Worm (Caenorhabditis elegans): ENCODE measurements around the gene tyr-2.
A peak's percentile ranks its signal among the peaks of the same experiment; 100 is the strongest.

tyr-2 gene

ce11 chrIII:13765782-13766181 is 21.8 kb downstream of the tyr-2 start:
- TF ChIP-seq ceh-88 (GFP tag; IDR thresholded peaks at IDR 0.05), result no peak
- no peak for TF ChIP-seq egl-27 (tag; optimal IDR thresholded peaks at IDR 0.05)
- no peak for TF ChIP-seq nhr-20 (tag; optimal IDR thresholded peaks at IDR 0.05)
- no peak for TF ChIP-seq skn-1 (tag; optimal IDR thresholded peaks at IDR 0.05)

- TF ChIP-seq pag-3 (tag; optimal IDR thresholded peaks at IDR 0.05; ENCODE audit: borderline replicate concordance, insufficient read depth), result no peak
- no peak for TF ChIP-seq tlp-1 (tag; optimal IDR thresholded peaks at IDR 0.05)
- no peak for TF ChIP-seq sup-37 (GFP tag; optimal IDR thresholded peaks at IDR 0.05)
- no peak for TF ChIP-seq unc-86 (tag; optimal IDR thresholded peaks at IDR 0.05)
- TF ChIP-seq rnt-1 (tag; optimal IDR thresholded peaks at IDR 0.05), result peak; percentile 13
- TF ChIP-seq ztf-11 (tag; optimal IDR thresholded peaks at IDR 0.05), result no peak
- peak; percentile 39 for TF ChIP-seq lin-13 (GFP tag; optimal IDR thresholded peaks at IDR 0.05)
- TF ChIP-seq C04F5.9 (tag; optimal IDR thresholded peaks at IDR 0.05), result no peak
- TF ChIP-seq C34B4.2 (tag; optimal IDR thresholded peaks at IDR 0.05), result no peak
- no peak for TF ChIP-seq unc-98 (GFP tag; IDR thresholded peaks at IDR 0.05)
- no peak for TF ChIP-seq lin-39 (tag; optimal IDR thresholded peaks at IDR 0.05)
- TF ChIP-seq elt-2 (tag; optimal IDR thresholded peaks at IDR 0.05), result peak; percentile 83
- TF ChIP-seq ztf-4 (tag; optimal IDR thresholded peaks at IDR 0.05), result no peak
- no peak for TF ChIP-seq nhr-28 (tag; optimal IDR thresholded peaks at IDR 0.05)
- no peak for TF ChIP-seq aly-2 (tag; optimal IDR thresholded peaks at IDR 0.05)
- TF ChIP-seq F16B12.6 (tag; optimal IDR thresholded peaks at IDR 0.05), result no peak
- TF ChIP-seq ceh-90 (tag; optimal IDR thresholded peaks at IDR 0.05), result no peak
- peak in 1 of 2 experiments; percentile 8 for TF ChIP-seq efl-1 (optimal IDR thresholded peaks at IDR 0.05)
- TF ChIP-seq efl-1 (GFP tag; optimal IDR thresholded peaks at IDR 0.05 in 1 of 2), result peak in 1 of 2 experiments; percentile 92
- no peak for TF ChIP-seq egl-27 (tag; optimal IDR thresholded peaks at IDR 0.05)
- TF ChIP-seq C16A3.4 (tag; optimal IDR thresholded peaks at IDR 0.05), result no peak
- no peak for TF ChIP-seq zag-1 (tag; optimal IDR thresholded peaks at IDR 0.05)
- no peak for TF ChIP-seq xbp-1 (tag; optimal IDR thresholded peaks at IDR 0.05)
- no peak for TF ChIP-seq sox-4 (tag; optimal IDR thresholded peaks at IDR 0.05)
- peak in 3 of 6 experiments; percentile 52 to 70 (median 67) for TF ChIP-seq elt-3 (tag; optimal IDR thresholded peaks at IDR 0.05)
- TF ChIP-seq nhr-84 (tag; optimal IDR thresholded peaks at IDR 0.05), result no peak
- peak in 1 of 2 experiments; percentile 60 for TF ChIP-seq lin-35 (GFP tag; optimal IDR thresholded peaks at IDR 0.05)
- no peak for TF ChIP-seq hpl-2 (GFP tag; optimal IDR thresholded peaks at IDR 0.05)
- no peak for TF ChIP-seq irx-1 (tag; optimal IDR thresholded peaks at IDR 0.05)
- TF ChIP-seq lin-14 (GFP tag; optimal IDR thresholded peaks at IDR 0.05), result peak; percentile 25
- TF ChIP-seq nhr-71 (tag; optimal IDR thresholded peaks at IDR 0.05), result peak; percentile 44
- no peak for TF ChIP-seq nhr-47 (tag; optimal IDR thresholded peaks at IDR 0.05)
- peak; percentile 44 for TF ChIP-seq nhr-20 (tag; optimal IDR thresholded peaks at IDR 0.05)
- TF ChIP-seq ces-1 (GFP tag; optimal IDR thresholded peaks at IDR 0.05), result no peak
- no peak for TF ChIP-seq ets-5 (GFP tag; IDR thresholded peaks at IDR 0.05)
- no peak for TF ChIP-seq fkh-8 (tag; optimal IDR thresholded peaks at IDR 0.05)
- TF ChIP-seq dsc-1 (tag; optimal IDR thresholded peaks at IDR 0.05), result no peak
- TF ChIP-seq ceh-63 (GFP tag; optimal IDR thresholded peaks at IDR 0.05), result no peak
- no peak for TF ChIP-seq zip-4 (GFP tag; optimal IDR thresholded peaks at IDR 0.05)
- TF ChIP-seq grh-1 (GFP tag; IDR thresholded peaks at IDR 0.05), result no peak
- TF ChIP-seq unc-62 (GFP tag; optimal IDR thresholded peaks at IDR 0.05), result no peak
- no peak for TF ChIP-seq skn-1 (tag; optimal IDR thresholded peaks at IDR 0.05)
- no peak for TF ChIP-seq lsy-2 (tag; optimal IDR thresholded peaks at IDR 0.05)
- no peak for TF ChIP-seq ceh-82 (tag; optimal IDR thresholded peaks at IDR 0.05)
- peak in 1 of 3 experiments; percentile 14 for TF ChIP-seq dpl-1 (GFP tag; optimal IDR thresholded peaks at IDR 0.05)
- TF ChIP-seq blmp-1 (tag; optimal IDR thresholded peaks at IDR 0.05), result peak; percentile 65
- TF ChIP-seq aha-1 (tag; optimal IDR thresholded peaks at IDR 0.05), result no peak
- TF ChIP-seq fkh-10 (GFP tag; optimal IDR thresholded peaks at IDR 0.05), result no peak
- TF ChIP-seq nhr-237 (tag; optimal IDR thresholded peaks at IDR 0.05), result no peak
These were observed 22.8 kb downstream of the tyr-2 start for ce11 chrIII:13766704-13767323.
